Worm (Caenorhabditis elegans) whole organism, L4/young adult: ENCODE measurements around the gene F32F2.4.

ENCODE experiments used
- dao-5 ChIP-seq: sonication (generic microtip); optimal IDR thresholded peaks from 2 replicates; lab custom pipeline; 2016; ENCODE audit warnings: missing genotype, missing genetic modification characterization, moderate library complexity, missing compliant biosample characterization
- him-1 ChIP-seq: sonication (generic microtip); optimal IDR thresholded peaks from 2 replicates; lab custom pipeline; 2016; ENCODE audit warnings: missing genotype, missing genetic modification reagents, missing genetic modification characterization, missing compliant biosample characterization

DNA sequence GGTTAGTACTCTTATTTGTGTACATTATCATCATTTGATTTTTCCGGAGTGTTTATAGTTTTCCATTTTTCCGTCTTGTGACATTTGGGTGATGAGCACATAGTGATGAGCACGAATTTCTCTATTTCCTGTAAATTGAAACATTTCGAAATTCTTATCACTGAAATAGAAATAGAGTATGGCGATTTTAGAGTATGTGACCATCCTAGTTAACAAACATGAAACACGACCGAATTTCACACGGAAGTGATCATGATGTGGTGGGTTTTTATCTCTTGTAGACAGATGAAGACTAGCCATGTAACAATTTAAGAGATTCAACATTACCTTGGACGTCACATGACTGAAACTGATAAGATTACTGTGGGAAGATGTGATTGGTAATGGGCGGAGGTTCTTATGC is 6.8 kb upstream of the F32F2.4 start:
- TF ChIP-seq dao-5 (tag; lab: Kevin White, UChicago) (no peak), him-1 (no peak)
